Worm (Caenorhabditis elegans) whole organism, young adult: ENCODE data around the gene F58B4.5.

Experiments used
- B0336.3 ChIP-seq: fragments of 200-800 bp; sonication (Bioruptor generic); IDR thresholded peaks from 2 replicates; pipeline ENCODE4 v1.3.6; 2022; ENCODE audit warnings: missing genetic modification characterization, missing compliant biosample characterization
- C17E4.6 ChIP-seq: fragments of 200-800 bp; sonication (Bioruptor generic); IDR thresholded peaks from 2 replicates; pipeline ENCODE4 v1.3.6; 2022; ENCODE audit warnings: missing genetic modification reagents, missing genetic modification characterization, missing compliant biosample characterization
- D2030.7 ChIP-seq: fragments of 200-800 bp; sonication (Bioruptor generic); IDR thresholded peaks from 2 replicates; pipeline ENCODE4 v1.3.6; 2022; ENCODE audit warnings: missing genetic modification reagents, missing genetic modification characterization, missing compliant biosample characterization
- F22D6.2 ChIP-seq: sonication (generic microtip); optimal IDR thresholded peaks from 2 replicates; lab custom pipeline; 2016; ENCODE audit warnings: mild to moderate bottlenecking, missing genetic modification characterization, missing compliant biosample characterization
- F49E8.2 ChIP-seq: sonication (generic microtip); optimal IDR thresholded peaks from 3 replicates; lab custom pipeline; 2017; ENCODE audit warnings: missing genetic modification characterization, mild to moderate bottlenecking, missing compliant biosample characterization, antibody characterized with exemption, moderate library complexity; ENCODE audit not compliant: insufficient read depth
- F52B5.7 ChIP-seq: sonication (generic microtip); optimal IDR thresholded peaks from 2 replicates; lab custom pipeline; 2016; ENCODE audit warnings: mild to moderate bottlenecking, missing genetic modification characterization, missing compliant biosample characterization
- F55B11.4 ChIP-seq: sonication (generic microtip); optimal IDR thresholded peaks from 2 replicates; lab custom pipeline; 2016; ENCODE audit warnings: missing compliant biosample characterization, missing genetic modification characterization, borderline replicate concordance; ENCODE audit not compliant: insufficient read depth
- K12H6.12 ChIP-seq: fragments of 200-800 bp; sonication (Bioruptor generic); optimal IDR thresholded peaks from 2 replicates; lab custom pipeline; 2018; ENCODE audit warnings: mild to moderate bottlenecking, missing genetic modification characterization, missing compliant biosample characterization
- ZK185.1 ChIP-seq: sonication (generic microtip); optimal IDR thresholded peaks from 2 replicates; lab custom pipeline; 2016; ENCODE audit warnings: mild to moderate bottlenecking, missing genetic modification characterization, missing compliant biosample characterization; ENCODE audit not compliant: poor library complexity, severe bottlenecking
- akir-1 ChIP-seq: fragments of 200-800 bp; sonication (Bioruptor generic); optimal IDR thresholded peaks from 2 replicates; lab custom pipeline; 2018; ENCODE audit warnings: mild to moderate bottlenecking, missing genetic modification characterization, moderate library complexity, missing compliant biosample characterization
- ama-1 ChIP-seq, 3 experiments: fragments of 150-350 bp in 1 of 3; sonication (generic microtip) in 2 of 3; optimal IDR thresholded peaks; 2 replicates each; lab custom pipeline; 2014 to 2018; ENCODE audit warnings: missing biosample characterization in 2 of 3, missing genetic modification characterization in 2 of 3, missing genetic modification reagents in 2 of 3
- aptf-2 ChIP-seq: fragments of 200-800 bp; sonication (Bioruptor generic); conservative IDR thresholded peaks from 2 replicates; pipeline ENCODE4 v1.3.6; 2022; ENCODE audit warnings: missing genetic modification reagents, missing genetic modification characterization, missing compliant biosample characterization
- aptf-3 ChIP-seq: fragments of 200-800 bp; sonication (Bioruptor generic); IDR thresholded peaks from 2 replicates; pipeline ENCODE4 v1.3.6; 2022; ENCODE audit warnings: missing genetic modification characterization, missing compliant biosample characterization
- attf-3 ChIP-seq: fragments of 200-800 bp; sonication (Bioruptor generic); conservative IDR thresholded peaks from 2 replicates; pipeline ENCODE4 v1.3.6; 2022; ENCODE audit warnings: missing genetic modification reagents, missing genetic modification characterization, missing compliant biosample characterization
- ccch-3 ChIP-seq: fragments of 200-800 bp; sonication (Bioruptor generic); optimal IDR thresholded peaks from 2 replicates; lab custom pipeline; 2018; ENCODE audit warnings: mild to moderate bottlenecking, missing genetic modification characterization, missing compliant biosample characterization
- cebp-1 ChIP-seq, 2 experiments: fragments of 200-800 bp in 1 of 2; sonication (Bioruptor generic) in 1 of 2; sonication (generic microtip) in 1 of 2; IDR thresholded peaks in 1 of 2; optimal IDR thresholded peaks in 1 of 2; 2 replicates each; pipeline versions ENCODE4 v1.3.6 to Lab custom; 2017 to 2022; ENCODE audit warnings: missing compliant biosample characterization in 2 of 2, missing genetic modification characterization in 2 of 2, mild to moderate bottlenecking in 1 of 2, missing genetic modification reagents in 1 of 2, moderate library complexity in 1 of 2
- ceh-27 ChIP-seq: fragments of 200-800 bp; sonication (Bioruptor generic); optimal IDR thresholded peaks from 2 replicates; lab custom pipeline; 2018; ENCODE audit warnings: mild to moderate bottlenecking, missing genetic modification characterization, moderate library complexity, missing compliant biosample characterization
- ceh-40 ChIP-seq: fragments of 200-800 bp; sonication (Bioruptor generic); IDR thresholded peaks from 2 replicates; pipeline ENCODE4 v1.3.6; 2022; ENCODE audit warnings: missing genetic modification characterization, missing compliant biosample characterization
- die-1 ChIP-seq: sonication (generic microtip); optimal IDR thresholded peaks from 2 replicates; lab custom pipeline; 2016; ENCODE audit warnings: missing genotype, mild to moderate bottlenecking, missing genetic modification characterization, missing compliant biosample characterization
- egl-44 ChIP-seq: fragments of 200-800 bp; sonication (Bioruptor generic); IDR thresholded peaks from 2 replicates; pipeline ENCODE4 v1.3.6; 2022; ENCODE audit warnings: missing genetic modification reagents, missing genetic modification characterization, missing compliant biosample characterization
- egrh-3 ChIP-seq: fragments of 200-800 bp; sonication (Bioruptor generic); IDR thresholded peaks from 2 replicates; pipeline ENCODE4 v1.3.6; 2022; ENCODE audit warnings: missing genetic modification reagents, missing genetic modification characterization, missing compliant biosample characterization
- him-1 ChIP-seq: sonication (generic microtip); optimal IDR thresholded peaks from 2 replicates; lab custom pipeline; 2016; ENCODE audit warnings: missing genotype, missing genetic modification reagents, missing genetic modification characterization, missing compliant biosample characterization
- hmg-1.2 ChIP-seq: fragments of 200-800 bp; sonication (Bioruptor generic); IDR thresholded peaks from 2 replicates; pipeline ENCODE4 v1.3.6; 2022; ENCODE audit warnings: missing genetic modification reagents, missing genetic modification characterization, missing compliant biosample characterization
- lag-1 ChIP-seq: fragments of 200-800 bp; sonication (Bioruptor generic); IDR thresholded peaks from 2 replicates; pipeline ENCODE4 v1.3.6; 2022; ENCODE audit warnings: missing genetic modification reagents, missing genetic modification characterization, missing compliant biosample characterization
- let-526 ChIP-seq: fragments of 200-800 bp; sonication (Bioruptor generic); IDR thresholded peaks from 2 replicates; pipeline ENCODE4 v1.3.6; 2022; ENCODE audit warnings: missing genetic modification reagents, missing genetic modification characterization, missing compliant biosample characterization
- madf-10 ChIP-seq: sonication (generic microtip); optimal IDR thresholded peaks from 2 replicates; lab custom pipeline; 2016; ENCODE audit warnings: mild to moderate bottlenecking, missing genetic modification characterization, missing compliant biosample characterization
- madf-8 ChIP-seq: fragments of 200-800 bp; sonication (Bioruptor generic); conservative IDR thresholded peaks from 2 replicates; pipeline ENCODE4 v1.3.6; 2022; ENCODE audit warnings: missing genetic modification reagents, missing genetic modification characterization, missing compliant biosample characterization
- mcd-1 ChIP-seq: fragments of 200-800 bp; sonication (Bioruptor generic); IDR thresholded peaks from 2 replicates; pipeline ENCODE4 v1.3.6; 2022; ENCODE audit warnings: missing genetic modification reagents, missing genetic modification characterization, missing compliant biosample characterization
- mel-28 ChIP-seq: sonication (generic microtip); optimal IDR thresholded peaks from 2 replicates; lab custom pipeline; 2016; ENCODE audit warnings: borderline replicate concordance, mild to moderate bottlenecking, missing genetic modification characterization, missing compliant biosample characterization
- nfya-1 ChIP-seq: sonication (generic microtip); optimal IDR thresholded peaks from 2 replicates; lab custom pipeline; 2017; ENCODE audit warnings: antibody characterized with exemption, missing compliant biosample characterization, missing genetic modification characterization, borderline replicate concordance; ENCODE audit not compliant: insufficient read depth
- nfyb-1 ChIP-seq: fragments of 200-800 bp; sonication (Bioruptor generic); IDR thresholded peaks from 2 replicates; pipeline ENCODE4 v1.3.6; 2022; ENCODE audit warnings: missing genetic modification reagents, missing genetic modification characterization, missing compliant biosample characterization
- nhr-80 ChIP-seq: sonication (generic microtip); optimal IDR thresholded peaks from 2 replicates; lab custom pipeline; 2016; ENCODE audit warnings: missing genetic modification characterization, missing compliant biosample characterization
- pbrm-1 ChIP-seq: fragments of 200-800 bp; sonication (Bioruptor generic); IDR thresholded peaks from 2 replicates; pipeline ENCODE4 v1.3.6; 2022; ENCODE audit warnings: missing genetic modification reagents, missing genetic modification characterization, missing compliant biosample characterization
- rec-8 ChIP-seq, 2 experiments: sonication (generic microtip); optimal IDR thresholded peaks; 2 replicates each; lab custom pipeline; 2016; ENCODE audit warnings: mild to moderate bottlenecking in 2 of 2, missing genetic modification characterization in 2 of 2, missing genetic modification reagents in 2 of 2, missing genotype in 2 of 2, missing biosample characterization in 1 of 2, missing compliant biosample characterization in 1 of 2, moderate library complexity in 1 of 2
- repo-1 ChIP-seq: sonication (generic microtip); optimal IDR thresholded peaks from 2 replicates; lab custom pipeline; 2017; ENCODE audit warnings: mild to moderate bottlenecking, missing genetic modification characterization, missing compliant biosample characterization
- sdz-38 ChIP-seq: sonication (generic microtip); optimal IDR thresholded peaks from 2 replicates; lab custom pipeline; 2016; ENCODE audit warnings: missing genotype, missing genetic modification characterization, missing compliant biosample characterization
- sea-2 ChIP-seq: fragments of 200-800 bp; sonication (Bioruptor generic); IDR thresholded peaks from 2 replicates; pipeline ENCODE4 v1.3.6; 2022; ENCODE audit warnings: missing genetic modification characterization, missing compliant biosample characterization
- tbp1 ChIP-seq: fragments of 200-800 bp; sonication (Bioruptor generic); optimal IDR thresholded peaks from 2 replicates; lab custom pipeline; 2018; ENCODE audit warnings: mild to moderate bottlenecking, missing genetic modification characterization, missing compliant biosample characterization
- tbx-9 ChIP-seq: sonication (generic microtip); optimal IDR thresholded peaks from 2 replicates; lab custom pipeline; 2016; ENCODE audit warnings: borderline replicate concordance, missing genetic modification characterization, inconsistent platforms, missing compliant biosample characterization
- tlf-1 ChIP-seq: fragments of 200-800 bp; sonication (Bioruptor generic); optimal IDR thresholded peaks from 2 replicates; lab custom pipeline; 2018; ENCODE audit warnings: mild to moderate bottlenecking, missing genetic modification characterization, missing compliant biosample characterization
- unc-62 ChIP-seq: fragments of 150-350 bp; optimal IDR thresholded peaks from 2 replicates; lab custom pipeline; 2014; ENCODE audit warnings: missing biosample characterization, missing genetic modification reagents, missing genetic modification characterization
- ztf-22 ChIP-seq: fragments of 200-800 bp; sonication (Bioruptor generic); optimal IDR thresholded peaks from 2 replicates; lab custom pipeline; 2018; ENCODE audit warnings: mild to moderate bottlenecking, missing genetic modification characterization, moderate library complexity, missing compliant biosample characterization
- ztf-28 ChIP-seq: fragments of 200-800 bp; sonication (Bioruptor generic); IDR thresholded peaks from 2 replicates; pipeline ENCODE4 v1.3.6; 2022; ENCODE audit warnings: missing genetic modification reagents, missing genetic modification characterization, missing compliant biosample characterization

Gene F58B4.5

DNA sequence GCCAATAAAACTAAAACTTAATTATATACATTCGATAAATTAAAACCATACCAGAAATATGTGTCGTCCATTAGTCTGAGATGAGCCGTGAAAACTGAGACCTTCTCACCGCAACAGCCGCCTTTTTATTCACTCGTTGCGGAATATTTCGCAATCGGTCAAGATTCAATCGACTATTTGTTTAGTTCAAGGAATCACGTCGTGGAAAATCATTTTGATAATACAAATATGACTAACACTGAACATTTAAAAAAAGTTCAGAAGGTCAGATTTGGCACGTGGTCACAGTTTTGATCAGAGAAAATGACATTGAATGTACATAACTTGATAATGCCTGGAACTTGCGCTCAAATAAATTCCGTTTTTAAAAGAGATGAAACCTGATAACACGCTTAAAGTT, 6.2 kb downstream of the F58B4.5 start, which contains the start of gene F17C11.11 (continued):
- TF ChIP-seq sdz-38 (no peak), sea-2 (GFP tag; lab: Robert Waterston, UW) (no peak), attf-3 (GFP tag; lab: Robert Waterston, UW) (no peak), madf-8 (GFP tag; lab: Robert Waterston, UW) (no peak)

DNA sequence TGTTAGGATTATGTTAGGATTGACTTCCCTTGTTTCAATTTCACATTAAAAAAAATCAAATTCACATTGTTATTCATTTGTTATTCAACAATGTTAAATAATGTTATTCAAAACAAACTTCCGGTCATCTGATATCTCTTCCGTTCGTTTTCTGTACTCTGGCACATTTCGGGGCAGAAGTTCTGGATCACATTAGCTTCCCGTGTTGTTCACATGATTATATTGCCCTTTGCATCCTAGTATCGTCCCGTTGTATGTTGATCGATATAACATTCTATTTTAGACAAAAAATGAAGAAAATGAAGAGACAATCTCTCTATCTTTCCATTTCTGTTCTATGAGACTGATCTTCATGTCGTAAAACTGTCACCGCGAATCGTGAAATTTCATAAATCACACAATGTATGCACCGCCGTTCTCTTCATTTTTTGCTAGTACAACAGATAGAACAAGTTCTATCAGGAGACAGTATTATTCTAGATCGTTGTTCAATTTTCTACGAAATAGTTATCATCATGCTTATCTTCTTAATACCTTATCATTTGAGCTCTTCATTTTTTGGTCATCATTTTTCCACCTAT, 7.6 kb downstream of the F58B4.5 start:
- no peak for TF ChIP-seq aptf-2 (GFP tag; lab: Robert Waterston, UW)
- no peak for TF ChIP-seq akir-1 (GFP tag; lab: Kevin White, UChicago)
- no peak for TF ChIP-seq ztf-28 (GFP tag; lab: Robert Waterston, UW)
- no peak for TF ChIP-seq sea-2 (GFP tag; lab: Robert Waterston, UW)
- no peak for TF ChIP-seq aptf-3
- no peak for TF ChIP-seq egrh-3 (GFP tag; lab: Robert Waterston, UW)
- TF ChIP-seq F22D6.2 (tag; lab: Kevin White, UChicago), result no peak
- TF ChIP-seq F52B5.7 (tag; lab: Kevin White, UChicago), result no peak
- no peak for TF ChIP-seq unc-62 (GFP tag; lab: Kevin White, UChicago)
- no peak for TF ChIP-seq rec-8 (tag; optimal IDR thresholded peaks at IDR 0.05; lab: Kevin White, UChicago)
- no peak for TF ChIP-seq tbp1 (GFP tag; lab: Kevin White, UChicago)
- no peak for TF ChIP-seq B0336.3 (GFP tag; lab: Robert Waterston, UW)
- no peak for TF ChIP-seq ceh-27
- no peak for TF ChIP-seq D2030.7 (GFP tag; lab: Robert Waterston, UW)
- no peak for TF ChIP-seq die-1

DNA sequence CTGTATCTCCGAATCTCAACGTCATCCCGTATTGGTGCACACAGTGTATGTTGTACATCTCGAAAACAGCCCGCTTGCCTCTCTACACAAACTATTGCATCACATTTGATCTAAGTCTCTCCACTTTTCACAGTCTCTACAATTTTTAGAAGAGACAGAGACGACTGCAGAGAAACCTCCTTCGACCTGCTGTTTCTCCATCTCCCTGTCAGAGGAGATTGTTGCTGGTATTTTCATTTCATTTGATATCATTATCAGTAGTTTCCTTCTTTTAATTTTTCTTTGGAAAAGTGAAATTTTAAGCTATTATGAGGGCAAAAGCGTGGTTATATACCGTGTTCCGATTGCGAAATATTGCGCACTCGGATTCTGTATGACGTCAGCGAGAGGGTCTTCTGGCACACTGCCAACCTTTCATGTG, 8.1 kb downstream of the F58B4.5 start:
- no peak for TF ChIP-seq ccch-3 (GFP tag; lab: Kevin White, UChicago)
- TF ChIP-seq tlf-1 (GFP tag; lab: Kevin White, UChicago), result peak; percentile 42
- TF ChIP-seq mcd-1 (GFP tag; lab: Robert Waterston, UW), result peak; percentile 8; the same call in 1 of the 2 replicates
- no peak for TF ChIP-seq mel-28 (tag; lab: Kevin White, UChicago)
- TF ChIP-seq madf-10 (tag; lab: Kevin White, UChicago), result peak; percentile 62
- no peak for TF ChIP-seq repo-1
- TF ChIP-seq nhr-80 (tag; lab: Kevin White, UChicago), result peak; percentile 96
- peak; percentile 95 for TF ChIP-seq cebp-1 (GFP tag; IDR thresholded peaks at IDR 0.05; lab: Robert Waterston, UW)
- peak; percentile 99 for TF ChIP-seq cebp-1 (tag; optimal IDR thresholded peaks at IDR 0.05; lab: Kevin White, UChicago)
- TF ChIP-seq ZK185.1, result peak; percentile 52
- peak; percentile 41 for TF ChIP-seq ama-1 (optimal IDR thresholded peaks at IDR 0.05; lab: Kevin White, UChicago)
- no peak for TF ChIP-seq ama-1 (GFP tag; optimal IDR thresholded peaks at IDR 0.05; lab: Kevin White, UChicago)
- peak; percentile 68; the same call in 1 of the 2 replicates for TF ChIP-seq nfyb-1 (GFP tag; lab: Robert Waterston, UW)
- no peak for TF ChIP-seq nfya-1 (tag; lab: Kevin White, UChicago)
- no peak for TF ChIP-seq F49E8.2
- no peak for TF ChIP-seq tbx-9
- TF ChIP-seq B0336.3 (GFP tag; lab: Robert Waterston, UW), result peak; percentile 87
- TF ChIP-seq hmg-1.2, result peak; percentile 79
- TF ChIP-seq him-1 (tag; lab: Kevin White, UChicago), result no peak
- no peak for TF ChIP-seq C17E4.6 (GFP tag; lab: Robert Waterston, UW)
- peak; percentile 42 for TF ChIP-seq K12H6.12 (tag; lab: Kevin White, UChicago)
- TF ChIP-seq tbp1 (GFP tag; lab: Kevin White, UChicago), result peak; percentile 4
- no peak for TF ChIP-seq lag-1 (GFP tag; lab: Robert Waterston, UW)
- TF ChIP-seq let-526, result 0 out of 2 replicates have a peak, but pooled peaks have one; percentile 5
- TF ChIP-seq unc-62 (GFP tag; lab: Kevin White, UChicago), result peak; percentile 9
- TF ChIP-seq pbrm-1 (GFP tag; lab: Robert Waterston, UW), result peak; percentile 31; the same call in 1 of the 2 replicates
- peak; percentile 71 for TF ChIP-seq egl-44 (GFP tag; lab: Robert Waterston, UW)
- peak; percentile 80 for TF ChIP-seq ztf-22
- no peak for TF ChIP-seq ceh-40
- no peak for TF ChIP-seq F55B11.4 (tag; lab: Kevin White, UChicago)
